Worm (Caenorhabditis elegans): ENCODE data around the gene lip-1.

Gene lip-1

ce11 chrIV:6878912-6879554 is 36.3 kb downstream of the lip-1 start (continued):
- TF ChIP-seq snpc-4 (tag; optimal IDR thresholded peaks at IDR 0.05) (no peak), hif-1 (tag; optimal IDR thresholded peaks at IDR 0.05) (no peak), ceh-62 (tag; optimal IDR thresholded peaks at IDR 0.05) (no peak), mxl-2 (GFP tag; conservative IDR thresholded peaks at IDR 0.05) (peak; percentile 100), daf-19 (GFP tag; conservative IDR thresholded peaks at IDR 0.05) (no peak), Y105C5A.15 (GFP tag; IDR thresholded peaks at IDR 0.05) (no peak), mes-2 (tag; optimal IDR thresholded peaks at IDR 0.05; ENCODE audit: poor library complexity, severe bottlenecking) (no peak), T26A8.4 (GFP tag; IDR thresholded peaks at IDR 0.05) (no peak), lin-1 (GFP tag; IDR thresholded peaks at IDR 0.05) (no peak), mep-1 (tag; optimal IDR thresholded peaks at IDR 0.05) (no peak), vab-7 (GFP tag; IDR thresholded peaks at IDR 0.05) (no peak), hmg-1.1 (GFP tag; IDR thresholded peaks at IDR 0.05) (0 out of 2 replicates have a peak, but pooled peaks have one; percentile 35), Y48G9A.11 (GFP tag; IDR thresholded peaks at IDR 0.05) (no peak), fkh-10 (GFP tag; optimal IDR thresholded peaks at IDR 0.05) (peak; percentile 55), unc-130 (GFP tag; optimal IDR thresholded peaks at IDR 0.05) (no peak), lin-13 (GFP tag; optimal IDR thresholded peaks at IDR 0.05) (no peak), F37D6.2 (tag; optimal IDR thresholded peaks at IDR 0.05) (peak; percentile 24), sdz-12 (GFP tag; optimal IDR thresholded peaks at IDR 0.05) (no peak), madf-5 (GFP tag; IDR thresholded peaks at IDR 0.05) (no peak), nhr-42 (GFP tag; IDR thresholded peaks at IDR 0.05) (no peak), lsy-2 (tag; optimal IDR thresholded peaks at IDR 0.05) (peak in 1 of 2 experiments; percentile 75), dpl-1 (GFP tag; optimal IDR thresholded peaks at IDR 0.05) (no peak), R02D3.7 (tag; optimal IDR thresholded peaks at IDR 0.05) (no peak), F44E2.7 (GFP tag; IDR thresholded peaks at IDR 0.05) (no peak), nhr-48 (tag; optimal IDR thresholded peaks at IDR 0.05) (peak; percentile 85), spr-3 (GFP tag; optimal IDR thresholded peaks at IDR 0.05) (no peak), cey-2 (tag; optimal IDR thresholded peaks at IDR 0.05; ENCODE audit: borderline replicate concordance, insufficient read depth) (no peak), lin-29 (GFP tag; IDR thresholded peaks at IDR 0.05) (no peak), jun-1 (tag; optimal IDR thresholded peaks at IDR 0.05) (no peak), nhr-41 (GFP tag; IDR thresholded peaks at IDR 0.05) (no peak), F49E8.2 (tag; optimal IDR thresholded peaks at IDR 0.05; ENCODE audit: borderline replicate concordance) (no peak), zfp-3 (GFP tag; conservative IDR thresholded peaks at IDR 0.05) (no peak), mxl-3 (GFP tag; optimal IDR thresholded peaks at IDR 0.05) (no peak)

ce11 chrIV:6879666-6880210 is 37.0 kb downstream of the lip-1 start:
- TF ChIP-seq dmd-6 (GFP tag; IDR thresholded peaks at IDR 0.05) (peak; percentile 70), F44E2.7 (GFP tag; IDR thresholded peaks at IDR 0.05) (no peak), attf-4 (tag; optimal IDR thresholded peaks at IDR 0.05) (no peak), nhr-76 (tag; optimal IDR thresholded peaks at IDR 0.05) (no peak), F26F4.8 (GFP tag; conservative IDR thresholded peaks at IDR 0.05) (no peak), nhr-237 (tag; optimal IDR thresholded peaks at IDR 0.05) (no peak)

ce11 chrIV:6880415-6880814 is 37.7 kb downstream of the lip-1 start:
- TF ChIP-seq nhr-42 (GFP tag; IDR thresholded peaks at IDR 0.05) (0 out of 2 replicates have a peak, but pooled peaks have one; percentile 32), lsy-2 (tag; optimal IDR thresholded peaks at IDR 0.05) (peak in 1 of 2 experiments; percentile 33), unc-130 (GFP tag; optimal IDR thresholded peaks at IDR 0.05) (no peak), daf-16 (GFP tag; optimal IDR thresholded peaks at IDR 0.05) (no peak), daf-16 (tag; optimal IDR thresholded peaks at IDR 0.05) (peak; percentile 59), lin-1 (GFP tag; IDR thresholded peaks at IDR 0.05) (peak; percentile 83), fos-1 (tag; optimal IDR thresholded peaks at IDR 0.05) (no peak), F44E2.7 (GFP tag; IDR thresholded peaks at IDR 0.05) (no peak), saeg-2 (GFP tag; IDR thresholded peaks at IDR 0.05) (no peak), dve-1 (tag; optimal IDR thresholded peaks at IDR 0.05; ENCODE audit: insufficient read depth) (peak; percentile 92), hlh-11 (tag; optimal IDR thresholded peaks at IDR 0.05) (peak; percentile 80), nhr-48 (tag; optimal IDR thresholded peaks at IDR 0.05) (peak; percentile 87), sdz-12 (GFP tag; optimal IDR thresholded peaks at IDR 0.05) (no peak), nhr-102 (tag; optimal IDR thresholded peaks at IDR 0.05) (peak; percentile 46), nhr-28 (tag; optimal IDR thresholded peaks at IDR 0.05) (peak; percentile 61), tag-97 (GFP tag; IDR thresholded peaks at IDR 0.05) (no peak), fkh-10 (GFP tag; optimal IDR thresholded peaks at IDR 0.05) (no peak), lin-38 (GFP tag; IDR thresholded peaks at IDR 0.05) (no peak)
